Fruit fly (Drosophila melanogaster) whole organism, embryonic: Measurements from ENCODE around the gene Nepl20.

Experiments
- B-H2 ChIP-seq: fragments of 200-800 bp; sonication (Bioruptor generic); optimal IDR thresholded peaks from 2 replicates; lab custom pipeline; 2018; ENCODE audit warnings: missing biosample characterization, mild to moderate bottlenecking, missing genetic modification characterization
- CG13624 ChIP-seq: fragments of 200-800 bp; sonication (Bioruptor generic); optimal IDR thresholded peaks from 2 replicates; lab custom pipeline; 2016; ENCODE audit warnings: missing biosample characterization, missing genetic modification characterization
- CG14441 ChIP-seq: fragments of 200-800 bp; sonication (Bioruptor generic); IDR thresholded peaks from 2 replicates; pipeline ENCODE4 v1.3.6; 2022; ENCODE audit warnings: missing biosample characterization, missing genetic modification characterization
- CG16815 ChIP-seq: fragments of 200-800 bp; sonication (Bioruptor generic); optimal IDR thresholded peaks from 3 replicates; lab custom pipeline; 2017; ENCODE audit warnings: missing biosample characterization, mild to moderate bottlenecking, missing genetic modification characterization
- CG17359 ChIP-seq: fragments of 200-800 bp; sonication (Bioruptor generic); optimal IDR thresholded peaks from 3 replicates; lab custom pipeline; 2018; ENCODE audit warnings: missing biosample characterization, mild to moderate bottlenecking, missing genetic modification characterization, moderate library complexity
- CG30431 ChIP-seq: fragments of 200-800 bp; sonication (Bioruptor generic); optimal IDR thresholded peaks from 2 replicates; lab custom pipeline; 2017; ENCODE audit warnings: missing biosample characterization, missing genetic modification characterization
- CG8388 ChIP-seq: fragments of 200-800 bp; sonication (Bioruptor generic); optimal IDR thresholded peaks from 2 replicates; lab custom pipeline; 2019; ENCODE audit warnings: missing biosample characterization, mild to moderate bottlenecking, missing genetic modification characterization, moderate library complexity
- CG8924 ChIP-seq: fragments of 200-800 bp; optimal IDR thresholded peaks from 3 replicates; lab custom pipeline; 2019; ENCODE audit warnings: missing biosample characterization, mild to moderate bottlenecking, missing genetic modification characterization, moderate library complexity
- D19A ChIP-seq: fragments of 200-800 bp; optimal IDR thresholded peaks from 3 replicates; lab custom pipeline; 2019; ENCODE audit warnings: missing biosample characterization, mild to moderate bottlenecking, missing genetic modification characterization, moderate library complexity
- D19B ChIP-seq: fragments of 200-800 bp; sonication (Bioruptor generic); optimal IDR thresholded peaks from 2 replicates; lab custom pipeline; 2017; ENCODE audit warnings: missing biosample characterization, mild to moderate bottlenecking, missing genetic modification characterization
- Drgx ChIP-seq: fragments of 200-800 bp; sonication (Bioruptor generic); IDR thresholded peaks from 2 replicates; pipeline ENCODE4 v1.3.6; 2022; ENCODE audit warnings: missing biosample characterization, missing genetic modification characterization
- Ets65A ChIP-seq: fragments of 200-800 bp; sonication (Bioruptor generic); peaks from one replicate; lab custom pipeline; 2016; ENCODE audit warnings: missing biosample characterization, missing genetic modification characterization
- Fer3 ChIP-seq: fragments of 200-800 bp; sonication (Bioruptor generic); optimal IDR thresholded peaks from 2 replicates; lab custom pipeline; 2018; ENCODE audit warnings: missing biosample characterization, mild to moderate bottlenecking, missing genetic modification characterization, moderate library complexity
- Gug ChIP-seq: fragments of 200-800 bp; sonication (Bioruptor generic); IDR thresholded peaks from 4 replicates; pipeline ENCODE4 v1.3.6; 2022; ENCODE audit warnings: missing biosample characterization, missing genetic modification characterization
- Hr78 ChIP-seq, 2 experiments: fragments of 200-800 bp in 1 of 2; fragments of >200 bp in 1 of 2; sonication (Bioruptor generic) in 1 of 2; optimal IDR thresholded peaks; 2 replicates each; lab custom pipeline; 2017 to 2019; ENCODE audit warnings: missing biosample characterization in 2 of 2, missing genetic modification characterization in 2 of 2, mild to moderate bottlenecking in 1 of 2, moderate library complexity in 1 of 2
- Med ChIP-seq: fragments of 200-800 bp; sonication (Bioruptor generic); peaks from one replicate; lab custom pipeline; 2016; ENCODE audit warnings: missing biosample characterization, missing genetic modification characterization, mild to moderate bottlenecking, inconsistent platforms, moderate library complexity
- NC2β ChIP-seq: fragments of 200-800 bp; sonication (Bioruptor generic); optimal IDR thresholded peaks from 2 replicates; lab custom pipeline; 2016; ENCODE audit warnings: missing biosample characterization, missing genetic modification characterization
- Xrp1 ChIP-seq: fragments of 200-800 bp; sonication (Bioruptor generic); IDR thresholded peaks from 2 replicates; pipeline ENCODE4 v1.3.6; 2022; ENCODE audit warnings: missing biosample characterization, missing genetic modification characterization
- amos ChIP-seq: fragments of 200-800 bp; sonication (Bioruptor generic); IDR thresholded peaks from 2 replicates; pipeline ENCODE4 v1.3.6; 2022; ENCODE audit warnings: missing biosample characterization, missing genetic modification characterization; ENCODE audit not compliant: partially characterized antibody
- cg ChIP-seq: fragments of 200-800 bp; sonication (Bioruptor generic); optimal IDR thresholded peaks from 3 replicates; lab custom pipeline; 2019; ENCODE audit warnings: missing biosample characterization, mild to moderate bottlenecking, missing genetic modification characterization, moderate library complexity
- croc ChIP-seq: fragments of 200-800 bp; sonication (Bioruptor generic); conservative IDR thresholded peaks from 3 replicates; pipeline ENCODE4 v1.3.6; 2022; ENCODE audit warnings: missing biosample characterization, missing genetic modification characterization
- crol ChIP-seq: fragments of 200-800 bp; sonication (Bioruptor generic); IDR thresholded peaks from 2 replicates; pipeline ENCODE4 v1.3.6; 2022; ENCODE audit warnings: missing biosample characterization, missing genetic modification characterization
- eve ChIP-seq, 2 experiments: fragments of >200 bp; optimal IDR thresholded peaks; 2 replicates each; lab custom pipeline; 2017; ENCODE audit warnings: missing biosample characterization in 2 of 2, missing genetic modification characterization in 2 of 2
- hbn ChIP-seq: fragments of 200-800 bp; sonication (Bioruptor generic); IDR thresholded peaks from 2 replicates; pipeline ENCODE4 v1.3.6; 2022; ENCODE audit warnings: missing biosample characterization, missing genetic modification characterization; ENCODE audit not compliant: partially characterized antibody
- insv ChIP-seq, 2 experiments: fragments of 200-800 bp; sonication (Bioruptor generic); optimal IDR thresholded peaks; 3 replicates each; lab custom pipeline; 2016 to 2018; ENCODE audit warnings: missing biosample characterization in 2 of 2, missing genetic modification characterization in 2 of 2
- kni ChIP-seq: fragments of 200-800 bp; sonication (Bioruptor generic); optimal IDR thresholded peaks from 3 replicates; lab custom pipeline; 2017; ENCODE audit warnings: mild to moderate bottlenecking, missing biosample characterization, missing genetic modification reagents, missing genetic modification characterization
- lov ChIP-seq, 2 experiments: fragments of 200-800 bp in 1 of 2; fragments of >200 bp in 1 of 2; sonication (Bioruptor generic) in 1 of 2; IDR thresholded peaks in 1 of 2; optimal IDR thresholded peaks in 1 of 2; 2 replicates in 1 of 2; 3 replicates in 1 of 2; pipeline versions ENCODE4 v1.3.6 to Lab custom; 2017 to 2022; ENCODE audit warnings: missing biosample characterization in 1 of 2, missing genetic modification characterization in 1 of 2
- mld ChIP-seq: fragments of 200-800 bp; sonication (Bioruptor generic); IDR thresholded peaks from 3 replicates; pipeline ENCODE4 v1.3.6; 2022; ENCODE audit warnings: missing biosample characterization, missing genetic modification characterization; ENCODE audit not compliant: partially characterized antibody
- nerfin-1 ChIP-seq: fragments of 200-800 bp; sonication (Bioruptor generic); optimal IDR thresholded peaks from 3 replicates; lab custom pipeline; 2019; ENCODE audit warnings: missing biosample characterization, mild to moderate bottlenecking, missing genetic modification characterization, moderate library complexity
- oc ChIP-seq: fragments of 200-800 bp; sonication (Bioruptor generic); optimal IDR thresholded peaks from 2 replicates; lab custom pipeline; 2018; ENCODE audit warnings: missing biosample characterization, mild to moderate bottlenecking, missing genetic modification characterization, moderate library complexity
- onecut ChIP-seq: fragments of 200-800 bp; sonication (Bioruptor generic); IDR thresholded peaks from 2 replicates; pipeline ENCODE4 v1.3.6; 2022; ENCODE audit warnings: missing biosample characterization, missing genetic modification characterization
- pho ChIP-seq: fragments of 200-800 bp; sonication (Bioruptor generic); optimal IDR thresholded peaks from 2 replicates; lab custom pipeline; 2016; ENCODE audit warnings: missing biosample characterization, missing genetic modification characterization
- phol ChIP-seq: fragments of 200-800 bp; sonication (Bioruptor generic); optimal IDR thresholded peaks from 3 replicates; lab custom pipeline; 2018; ENCODE audit warnings: missing biosample characterization, mild to moderate bottlenecking, missing genetic modification characterization, moderate library complexity
- pzg ChIP-seq: fragments of 200-800 bp; sonication (Bioruptor generic); optimal IDR thresholded peaks from 3 replicates; lab custom pipeline; 2018; ENCODE audit warnings: missing biosample characterization, mild to moderate bottlenecking, missing genetic modification characterization, moderate library complexity
- row ChIP-seq: fragments of 200-800 bp; sonication (Bioruptor generic); IDR thresholded peaks from 3 replicates; pipeline ENCODE4 v1.3.6; 2022; ENCODE audit warnings: missing biosample characterization, missing genetic modification characterization
- sens ChIP-seq: fragments of 200-800 bp; sonication (Bioruptor generic); peaks from one replicate; lab custom pipeline; 2016; ENCODE audit warnings: missing biosample characterization, missing genetic modification characterization
- sens-2 ChIP-seq: fragments of 200-800 bp; sonication (Bioruptor generic); IDR thresholded peaks from 2 replicates; pipeline ENCODE4 v1.3.6; 2022; ENCODE audit warnings: missing biosample characterization, missing genetic modification characterization
- sim ChIP-seq: fragments of 200-800 bp; sonication (Bioruptor generic); IDR thresholded peaks from 2 replicates; pipeline ENCODE4 v1.3.6; 2022; ENCODE audit warnings: missing biosample characterization, missing genetic modification characterization
- sisA ChIP-seq: fragments of 200-800 bp; sonication (Bioruptor generic); IDR thresholded peaks from 2 replicates; pipeline ENCODE4 v1.3.6; 2022; ENCODE audit warnings: missing biosample characterization, missing genetic modification characterization
- so ChIP-seq: fragments of 200-800 bp; sonication (Bioruptor generic); IDR thresholded peaks from 3 replicates; pipeline ENCODE4 v1.3.6; 2022; ENCODE audit warnings: missing biosample characterization, missing genetic modification characterization
- tio ChIP-seq: fragments of 200-800 bp; sonication (Bioruptor generic); optimal IDR thresholded peaks from 2 replicates; lab custom pipeline; 2017; ENCODE audit warnings: missing biosample characterization, missing genetic modification characterization, inconsistent platforms
- unc-4 ChIP-seq: fragments of 200-800 bp; sonication (Bioruptor generic); IDR thresholded peaks from 2 replicates; pipeline ENCODE4 v1.3.6; 2022; ENCODE audit warnings: missing biosample characterization, missing genetic modification characterization; ENCODE audit not compliant: partially characterized antibody
- vvl ChIP-seq: fragments of 200-800 bp; sonication (Bioruptor generic); IDR thresholded peaks from 2 replicates; pipeline ENCODE4 v1.3.6; 2022; ENCODE audit warnings: missing biosample characterization, missing genetic modification characterization
- z ChIP-seq: fragments of 200-800 bp; sonication (Bioruptor generic); IDR thresholded peaks from 3 replicates; pipeline ENCODE4 v1.3.6; 2022; ENCODE audit warnings: missing biosample characterization, missing genetic modification characterization

Gene Nepl20

DNA sequence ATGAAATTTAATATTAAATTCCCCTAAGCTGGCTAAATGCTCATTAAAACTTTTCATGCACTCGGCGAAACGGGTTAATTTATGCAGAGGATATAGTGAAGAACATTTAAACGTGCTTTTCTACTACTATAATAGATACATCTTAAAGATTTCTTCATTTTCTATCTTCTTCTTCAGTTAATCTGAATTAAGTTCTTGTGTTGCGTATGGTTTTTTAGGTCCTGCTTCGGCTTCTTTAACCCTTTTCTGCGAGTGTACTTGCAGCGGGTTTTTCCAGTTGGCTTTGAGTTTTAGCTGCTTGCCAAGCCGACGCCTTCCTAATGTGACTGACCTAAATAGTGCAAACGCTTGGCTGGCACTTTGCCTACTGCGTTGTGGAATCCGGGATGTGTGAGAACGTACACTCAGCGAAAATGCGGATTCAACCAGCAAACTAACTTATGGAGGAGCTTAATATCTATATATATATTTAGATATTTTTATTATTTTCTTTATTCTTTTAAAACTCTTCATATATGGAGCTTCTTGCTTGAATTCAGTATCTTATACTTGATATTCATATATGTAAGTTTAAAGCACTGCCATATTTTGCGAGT, 29.8 kb upstream of the Nepl20 start (continued):
- TF ChIP-seq sisA (GFP tag; lab: Robert Waterston, UW): peak; percentile 17; the same call in 1 of the 2 replicates
- no peak for TF ChIP-seq crol
- TF ChIP-seq Gug (GFP tag; lab: Robert Waterston, UW): no peak
- no peak for TF ChIP-seq CG16815 (GFP tag; lab: Kevin White, UChicago)
- TF ChIP-seq hbn (GFP tag; lab: Robert Waterston, UW): no peak
- no peak for TF ChIP-seq nerfin-1 (tag; lab: Kevin White, UChicago)
- no peak for TF ChIP-seq CG30431 (GFP tag; lab: Kevin White, UChicago)
- TF ChIP-seq Drgx: peak; percentile 71
- TF ChIP-seq pho (GFP tag; lab: Kevin White, UChicago): no peak
- TF ChIP-seq Xrp1 (GFP tag; lab: Robert Waterston, UW): peak; percentile 20; the same call in 1 of the 2 replicates
- TF ChIP-seq unc-4: no peak
- peak; percentile 64 for TF ChIP-seq Med (GFP tag; lab: Kevin White, UChicago)
- TF ChIP-seq D19B: no peak
- peak; percentile 15; the same call in 1 of the 2 replicates for TF ChIP-seq vvl (GFP tag; lab: Robert Waterston, UW)
- TF ChIP-seq B-H2 (GFP tag; lab: Kevin White, UChicago): no peak
- no peak for TF ChIP-seq amos (GFP tag; lab: Robert Waterston, UW)
- no peak for TF ChIP-seq lov (optimal IDR thresholded peaks at IDR 0.05; lab: Kevin White, UChicago)
- TF ChIP-seq lov (GFP tag; IDR thresholded peaks at IDR 0.05; lab: Robert Waterston, UW): no peak
- TF ChIP-seq NC2β (GFP tag; lab: Kevin White, UChicago): no peak
- TF ChIP-seq CG17359 (tag; lab: Kevin White, UChicago): no peak
- peak; percentile 81 for TF ChIP-seq Ets65A (GFP tag; lab: Kevin White, UChicago)
- TF ChIP-seq kni (GFP tag; lab: Kevin White, UChicago): no peak
- no peak for TF ChIP-seq insv (GFP tag; optimal IDR thresholded peaks at IDR 0.05; lab: Kevin White, UChicago)
- no peak for TF ChIP-seq CG14441 (GFP tag; lab: Robert Waterston, UW)
- TF ChIP-seq croc (GFP tag; lab: Robert Waterston, UW): no peak
- no peak for TF ChIP-seq z (GFP tag; lab: Robert Waterston, UW)
- TF ChIP-seq sens-2 (GFP tag; lab: Robert Waterston, UW): no peak
- no peak for TF ChIP-seq mld (GFP tag; lab: Robert Waterston, UW)
- 0 out of 2 replicates have a peak, but pooled peaks have one; percentile 5 for TF ChIP-seq sim
- no peak for TF ChIP-seq phol (tag; lab: Kevin White, UChicago)
- peak; percentile 42 for TF ChIP-seq sens
- TF ChIP-seq so: no peak
- peak in 1 of 2 experiments; percentile 57 for TF ChIP-seq eve (GFP tag; optimal IDR thresholded peaks at IDR 0.05; lab: Kevin White, UChicago)
- TF ChIP-seq row (GFP tag; lab: Robert Waterston, UW): 0 out of 3 replicates have a peak, but pooled peaks have one; percentile 18
- TF ChIP-seq oc (tag; lab: Kevin White, UChicago): no peak
- no peak for TF ChIP-seq cg (GFP tag; lab: Kevin White, UChicago)
- TF ChIP-seq onecut (GFP tag; lab: Robert Waterston, UW): no peak
- no peak for TF ChIP-seq Hr78 (GFP tag; optimal IDR thresholded peaks at IDR 0.05; lab: Kevin White, UChicago)
- TF ChIP-seq D19A (tag; lab: Kevin White, UChicago): no peak
- TF ChIP-seq CG13624: no peak
- TF ChIP-seq tio (GFP tag; lab: Kevin White, UChicago): no peak
- no peak for TF ChIP-seq pzg (GFP tag; lab: Kevin White, UChicago)
- no peak for TF ChIP-seq CG8388 (GFP tag; lab: Kevin White, UChicago)
- TF ChIP-seq Fer3: no peak
- no peak for TF ChIP-seq CG8924
